Fruit fly (Drosophila melanogaster) whole organism, embryonic: Measurements from ENCODE around the gene mbc.

Source experiments
- Ada2b ChIP-seq: fragments of 200-800 bp; sonication (Bioruptor generic); IDR thresholded peaks from 2 replicates; pipeline ENCODE4 v1.3.6; 2022; ENCODE audit warnings: missing biosample characterization, missing genetic modification characterization
- Asciz ChIP-seq: fragments of 200-800 bp; sonication (Bioruptor generic); optimal IDR thresholded peaks from 2 replicates; lab custom pipeline; 2017; ENCODE audit warnings: missing biosample characterization, mild to moderate bottlenecking, missing genetic modification characterization, missing genetic modification reagents
- Bdp1 ChIP-seq: fragments of 200-800 bp; sonication (Bioruptor generic); optimal IDR thresholded peaks from 3 replicates; lab custom pipeline; 2016; ENCODE audit warnings: missing biosample characterization, missing genetic modification characterization
- Bteb2 ChIP-seq: fragments of 200-800 bp; sonication (Bioruptor generic); optimal IDR thresholded peaks from 2 replicates; lab custom pipeline; 2016; ENCODE audit warnings: missing biosample characterization, missing genetic modification characterization
- C15 ChIP-seq: fragments of 200-800 bp; sonication (Bioruptor generic); IDR thresholded peaks from 3 replicates; pipeline ENCODE4 v1.3.6; 2022; ENCODE audit warnings: missing biosample characterization, missing genetic modification characterization
- CG11398 ChIP-seq: fragments of 200-800 bp; sonication (Bioruptor generic); optimal IDR thresholded peaks from 2 replicates; lab custom pipeline; 2016; ENCODE audit warnings: missing biosample characterization, missing genetic modification characterization
- CG12391 ChIP-seq: fragments of 200-800 bp; sonication (Bioruptor generic); optimal IDR thresholded peaks from 3 replicates; lab custom pipeline; 2018; ENCODE audit warnings: missing biosample characterization, mild to moderate bottlenecking, missing genetic modification characterization, moderate library complexity
- CG13424 ChIP-seq: fragments of 200-800 bp; sonication (Bioruptor generic); optimal IDR thresholded peaks from 2 replicates; lab custom pipeline; 2019; ENCODE audit warnings: missing biosample characterization, mild to moderate bottlenecking, missing genetic modification characterization, moderate library complexity
- CG13775 ChIP-seq: fragments of 200-800 bp; sonication (Bioruptor generic); optimal IDR thresholded peaks from 3 replicates; lab custom pipeline; 2017; ENCODE audit warnings: missing biosample characterization, mild to moderate bottlenecking, missing genetic modification characterization
- CG14710 ChIP-seq: fragments of 200-800 bp; sonication (Bioruptor generic); optimal IDR thresholded peaks from 3 replicates; lab custom pipeline; 2019; ENCODE audit warnings: missing biosample characterization, mild to moderate bottlenecking, missing genetic modification characterization, moderate library complexity
- CG17359 ChIP-seq: fragments of 200-800 bp; sonication (Bioruptor generic); optimal IDR thresholded peaks from 3 replicates; lab custom pipeline; 2018; ENCODE audit warnings: missing biosample characterization, mild to moderate bottlenecking, missing genetic modification characterization, moderate library complexity
- CG17829 ChIP-seq: fragments of 200-800 bp; optimal IDR thresholded peaks from 2 replicates; lab custom pipeline; 2019; ENCODE audit warnings: missing biosample characterization, mild to moderate bottlenecking, missing genetic modification characterization, moderate library complexity
- CG2120 ChIP-seq: fragments of 200-800 bp; sonication (Bioruptor generic); optimal IDR thresholded peaks from 3 replicates; lab custom pipeline; 2016; ENCODE audit warnings: missing biosample characterization, missing genetic modification characterization
- CG3163 ChIP-seq: fragments of 200-800 bp; sonication (Bioruptor generic); optimal IDR thresholded peaks from 3 replicates; lab custom pipeline; 2016; ENCODE audit warnings: missing biosample characterization, missing genetic modification characterization
- CG42726 ChIP-seq: fragments of 200-800 bp; sonication (Bioruptor generic); IDR thresholded peaks from 2 replicates; pipeline ENCODE4 v1.3.6; 2022; ENCODE audit warnings: missing biosample characterization, missing genetic modification characterization; ENCODE audit not compliant: partially characterized antibody
- CG4424 ChIP-seq: fragments of 200-800 bp; sonication (Bioruptor generic); optimal IDR thresholded peaks from 3 replicates; lab custom pipeline; 2016; ENCODE audit warnings: missing biosample characterization, missing genetic modification characterization
- CG4617 ChIP-seq: fragments of 200-800 bp; sonication (Bioruptor generic); optimal IDR thresholded peaks from 3 replicates; lab custom pipeline; 2016; ENCODE audit warnings: missing biosample characterization, missing genetic modification characterization, borderline replicate concordance
- CG5180 ChIP-seq: fragments of 200-800 bp; sonication (Bioruptor generic); optimal IDR thresholded peaks from 3 replicates; lab custom pipeline; 2017; ENCODE audit warnings: missing biosample characterization, missing genetic modification characterization, mild to moderate bottlenecking, moderate library complexity, missing genetic modification reagents
- CG6791 ChIP-seq: fragments of 200-800 bp; sonication (Bioruptor generic); IDR thresholded peaks from 3 replicates; pipeline ENCODE4 v1.3.6; 2022; ENCODE audit warnings: missing biosample characterization, missing genetic modification characterization; ENCODE audit not compliant: partially characterized antibody
- CG7556 ChIP-seq: fragments of 200-800 bp; sonication (Bioruptor generic); optimal IDR thresholded peaks from 2 replicates; lab custom pipeline; 2017; ENCODE audit warnings: missing biosample characterization, mild to moderate bottlenecking, missing genetic modification characterization
- CG7839 ChIP-seq: fragments of 200-800 bp; sonication (Bioruptor generic); optimal IDR thresholded peaks from 3 replicates; lab custom pipeline; 2018; ENCODE audit warnings: missing biosample characterization, mild to moderate bottlenecking, missing genetic modification characterization, moderate library complexity
- CG9727 ChIP-seq: fragments of 200-800 bp; sonication (Bioruptor generic); optimal IDR thresholded peaks from 3 replicates; lab custom pipeline; 2017; ENCODE audit warnings: missing biosample characterization, mild to moderate bottlenecking, missing genetic modification characterization
- D ChIP-seq, 2 experiments: fragments of 200-800 bp in 1 of 2; fragments of >200 bp in 1 of 2; sonication (Bioruptor generic) in 1 of 2; optimal IDR thresholded peaks; 2 replicates in 1 of 2; 3 replicates in 1 of 2; lab custom pipeline; 2017; ENCODE audit warnings: mild to moderate bottlenecking in 1 of 2, missing biosample characterization in 1 of 2, missing genetic modification characterization in 1 of 2, missing genetic modification reagents in 1 of 2
- HLHmδ ChIP-seq: fragments of 200-800 bp; sonication (Bioruptor generic); optimal IDR thresholded peaks from 2 replicates; lab custom pipeline; 2018; ENCODE audit warnings: missing biosample characterization, mild to moderate bottlenecking, missing genetic modification characterization, moderate library complexity
- Hr3 ChIP-seq: fragments of 200-800 bp; sonication (Bioruptor generic); optimal IDR thresholded peaks from 3 replicates; lab custom pipeline; 2016; ENCODE audit warnings: missing biosample characterization, missing genetic modification characterization
- Hr39 ChIP-seq: fragments of >200 bp; optimal IDR thresholded peaks from 2 replicates; lab custom pipeline; 2017
- Lim3 ChIP-seq: fragments of 200-800 bp; sonication (Bioruptor generic); IDR thresholded peaks from 2 replicates; pipeline ENCODE4 v1.3.6; 2022; ENCODE audit warnings: missing biosample characterization, missing genetic modification characterization
- MESR4 ChIP-seq: fragments of 200-800 bp; sonication (Bioruptor generic); optimal IDR thresholded peaks from 2 replicates; lab custom pipeline; 2018; ENCODE audit warnings: missing biosample characterization, mild to moderate bottlenecking, missing genetic modification characterization, moderate library complexity
- Med ChIP-seq: fragments of 200-800 bp; sonication (Bioruptor generic); peaks from one replicate; lab custom pipeline; 2016; ENCODE audit warnings: missing biosample characterization, missing genetic modification characterization, mild to moderate bottlenecking, inconsistent platforms, moderate library complexity
- NC2β ChIP-seq: fragments of 200-800 bp; sonication (Bioruptor generic); optimal IDR thresholded peaks from 2 replicates; lab custom pipeline; 2016; ENCODE audit warnings: missing biosample characterization, missing genetic modification characterization
- Poxn ChIP-seq: fragments of 200-800 bp; sonication (Bioruptor generic); IDR thresholded peaks from 2 replicates; pipeline ENCODE4 v1.3.6; 2022; ENCODE audit warnings: missing biosample characterization, missing genetic modification characterization
- Sox102F ChIP-seq: fragments of 200-800 bp; sonication (Bioruptor generic); optimal IDR thresholded peaks from 2 replicates; lab custom pipeline; 2018; ENCODE audit warnings: missing biosample characterization, mild to moderate bottlenecking, missing genetic modification characterization, moderate library complexity
- ap ChIP-seq: fragments of 200-800 bp; sonication (Bioruptor generic); IDR thresholded peaks from 2 replicates; pipeline ENCODE4 v1.3.6; 2022; ENCODE audit warnings: missing biosample characterization, missing genetic modification characterization
- az2 ChIP-seq: fragments of 200-800 bp; sonication (Bioruptor generic); optimal IDR thresholded peaks from 3 replicates; lab custom pipeline; 2016; ENCODE audit warnings: missing biosample characterization, missing genetic modification characterization
- bcd ChIP-seq: fragments of 200-800 bp; sonication (Bioruptor generic); optimal IDR thresholded peaks from 2 replicates; lab custom pipeline; 2017; ENCODE audit warnings: missing biosample characterization, mild to moderate bottlenecking, missing genetic modification characterization
- danr ChIP-seq: fragments of 200-800 bp; sonication (Bioruptor generic); IDR thresholded peaks from 2 replicates; pipeline ENCODE4 v1.3.6; 2022; ENCODE audit warnings: missing biosample characterization, missing genetic modification characterization
- dm ChIP-seq: fragments of 200-800 bp; sonication (Bioruptor generic); optimal IDR thresholded peaks from 3 replicates; lab custom pipeline; 2016; ENCODE audit warnings: missing biosample characterization, missing genetic modification characterization
- fd64A ChIP-seq: fragments of 200-800 bp; sonication (Bioruptor generic); optimal IDR thresholded peaks from 3 replicates; lab custom pipeline; 2018; ENCODE audit warnings: missing biosample characterization, mild to moderate bottlenecking, missing genetic modification characterization
- gcm ChIP-seq: fragments of 200-800 bp; sonication (Bioruptor generic); optimal IDR thresholded peaks from 2 replicates; lab custom pipeline; 2019; ENCODE audit warnings: missing biosample characterization, mild to moderate bottlenecking, missing genetic modification characterization, moderate library complexity
- her ChIP-seq: fragments of 200-800 bp; sonication (Bioruptor generic); optimal IDR thresholded peaks from 2 replicates; lab custom pipeline; 2016; ENCODE audit warnings: missing biosample characterization, missing genetic modification characterization
- hth ChIP-seq: fragments of >200 bp; optimal IDR thresholded peaks from 2 replicates; lab custom pipeline; 2017; ENCODE audit warnings: inconsistent platforms
- lola ChIP-seq, 3 experiments: fragments of >200 bp in 2 of 3; fragments of 200-800 bp in 1 of 3; sonication (Bioruptor generic) in 1 of 3; optimal IDR thresholded peaks; 2 replicates each; lab custom pipeline; 2017 to 2019; ENCODE audit warnings: missing biosample characterization in 3 of 3, missing genetic modification characterization in 3 of 3, mild to moderate bottlenecking in 1 of 3, moderate library complexity in 1 of 3
- pum ChIP-seq: fragments of 200-800 bp; sonication (Bioruptor generic); optimal IDR thresholded peaks from 2 replicates; lab custom pipeline; 2016; ENCODE audit warnings: missing biosample characterization, missing genetic modification characterization
- sens-2 ChIP-seq: fragments of 200-800 bp; sonication (Bioruptor generic); IDR thresholded peaks from 2 replicates; pipeline ENCODE4 v1.3.6; 2022; ENCODE audit warnings: missing biosample characterization, missing genetic modification characterization
- sna ChIP-seq: fragments of 200-800 bp; sonication (Bioruptor generic); IDR thresholded peaks from 2 replicates; pipeline ENCODE4 v1.3.6; 2022; ENCODE audit warnings: missing biosample characterization, missing genetic modification characterization; ENCODE audit not compliant: partially characterized antibody
- toy ChIP-seq: fragments of 200-800 bp; sonication (Bioruptor generic); IDR thresholded peaks from 2 replicates; pipeline ENCODE4 v1.3.6; 2022; ENCODE audit warnings: missing biosample characterization, missing genetic modification characterization
- unc-4 ChIP-seq: fragments of 200-800 bp; sonication (Bioruptor generic); IDR thresholded peaks from 2 replicates; pipeline ENCODE4 v1.3.6; 2022; ENCODE audit warnings: missing biosample characterization, missing genetic modification characterization; ENCODE audit not compliant: partially characterized antibody
- usp ChIP-seq: fragments of >200 bp; optimal IDR thresholded peaks from 2 replicates; lab custom pipeline; 2017; ENCODE audit warnings: missing biosample characterization, missing genetic modification characterization
- zfh1 ChIP-seq: fragments of 200-800 bp; sonication (Bioruptor generic); IDR thresholded peaks from 3 replicates; pipeline ENCODE4 v1.3.6; 2022; ENCODE audit warnings: missing biosample characterization, missing genetic modification characterization

mbc gene

dm6 chr3R:23781466-23781935, at the start of gene mbc, which contains the start of gene Nup98-96:
TSS of gene mbc (plus strand) at chr3R:23781765.
TSS of gene Nup98-96 (minus strand) at chr3R:23781621.
- TF ChIP-seq hth (lab: Kevin White, UChicago): no peak
- TF ChIP-seq danr: peak; percentile 73; the same call in 1 of the 2 replicates
- no peak; the same call in 1 of the 2 replicates for TF ChIP-seq Lim3
- TF ChIP-seq CG2120: peak; percentile 94
- TF ChIP-seq CG11398 (GFP tag; lab: Kevin White, UChicago): peak; percentile 69
- TF ChIP-seq sens-2 (GFP tag; lab: Robert Waterston, UW): peak; percentile 65
- peak; percentile 91 for TF ChIP-seq CG12391 (tag; lab: Kevin White, UChicago)
- peak; percentile 88 for TF ChIP-seq CG13424 (tag; lab: Kevin White, UChicago)
- TF ChIP-seq CG13775 (GFP tag; lab: Kevin White, UChicago): peak; percentile 92
- TF ChIP-seq lola (GFP tag; optimal IDR thresholded peaks at IDR 0.05; lab: Kevin White, UChicago): peak in 2 of 3 experiments; percentile 84 to 96
- peak; percentile 94 for TF ChIP-seq CG14710 (tag; lab: Kevin White, UChicago)
- peak; percentile 95 for TF ChIP-seq CG4617 (GFP tag; lab: Kevin White, UChicago)
- TF ChIP-seq sna (GFP tag; lab: Robert Waterston, UW): no peak
- peak; percentile 90 for TF ChIP-seq Hr3 (GFP tag; lab: Kevin White, UChicago)
- no peak for TF ChIP-seq usp (GFP tag; lab: Kevin White, UChicago)
- peak; percentile 78 for TF ChIP-seq Ada2b (GFP tag; lab: Robert Waterston, UW)
- TF ChIP-seq HLHmδ (GFP tag; lab: Kevin White, UChicago): peak; percentile 90
- peak; percentile 39 for TF ChIP-seq MESR4 (GFP tag; lab: Kevin White, UChicago)
- TF ChIP-seq az2 (GFP tag; lab: Kevin White, UChicago): peak; percentile 86
- peak; percentile 34 for TF ChIP-seq gcm
- peak; percentile 62; the same call in 1 of the 3 replicates for TF ChIP-seq C15 (GFP tag; lab: Robert Waterston, UW)
- peak; percentile 60; the same call in 1 of the 2 replicates for TF ChIP-seq CG42726 (GFP tag; lab: Robert Waterston, UW)
- TF ChIP-seq CG5180 (GFP tag; lab: Kevin White, UChicago): peak; percentile 58
- TF ChIP-seq unc-4 (GFP tag; lab: Robert Waterston, UW): no peak
- peak; percentile 44; the same call in 1 of the 2 replicates for TF ChIP-seq Poxn (GFP tag; lab: Robert Waterston, UW)
- peak; percentile 79 for TF ChIP-seq Bdp1 (GFP tag; lab: Kevin White, UChicago)
- peak; percentile 82 for TF ChIP-seq NC2β
- peak; percentile 70; the same call in 2 of the 3 replicates for TF ChIP-seq zfh1
- TF ChIP-seq CG7839 (tag; lab: Kevin White, UChicago): peak; percentile 86
- peak; percentile 82 for TF ChIP-seq her (GFP tag; lab: Kevin White, UChicago)
- TF ChIP-seq D (optimal IDR thresholded peaks at IDR 0.05; lab: Kevin White, UChicago): peak; percentile 73
- peak; percentile 61 for TF ChIP-seq D (GFP tag; optimal IDR thresholded peaks at IDR 0.05; lab: Kevin White, UChicago)
- peak; percentile 59; the same call in 2 of the 3 replicates for TF ChIP-seq CG6791 (GFP tag; lab: Robert Waterston, UW)
- peak; percentile 61 for TF ChIP-seq CG7556 (GFP tag; lab: Kevin White, UChicago)
- peak; percentile 82 for TF ChIP-seq Bteb2 (GFP tag; lab: Kevin White, UChicago)
- peak; percentile 95 for TF ChIP-seq dm (GFP tag; lab: Kevin White, UChicago)
- TF ChIP-seq CG17359 (tag; lab: Kevin White, UChicago): peak; percentile 73
- TF ChIP-seq toy (GFP tag; lab: Robert Waterston, UW): peak; percentile 14; the same call in 1 of the 2 replicates
- peak; percentile 84 for TF ChIP-seq bcd
- TF ChIP-seq CG17829 (tag; lab: Kevin White, UChicago): peak; percentile 89
- TF ChIP-seq CG9727 (GFP tag; lab: Kevin White, UChicago): peak; percentile 84
- TF ChIP-seq Hr39: no peak
- TF ChIP-seq CG4424 (GFP tag; lab: Kevin White, UChicago): peak; percentile 86
- TF ChIP-seq Med (GFP tag; lab: Kevin White, UChicago): peak; percentile 98
- TF ChIP-seq CG3163 (GFP tag; lab: Kevin White, UChicago): peak; percentile 81
- TF ChIP-seq ap (GFP tag; lab: Robert Waterston, UW): peak; percentile 33; the same call in 1 of the 2 replicates
- TF ChIP-seq Asciz (GFP tag; lab: Kevin White, UChicago): peak; percentile 44
- TF ChIP-seq Sox102F (GFP tag; lab: Kevin White, UChicago): peak; percentile 83
- peak; percentile 95 for TF ChIP-seq pum (GFP tag; lab: Kevin White, UChicago)
- TF ChIP-seq fd64A (GFP tag; lab: Kevin White, UChicago): no peak
